Fruit fly (Drosophila melanogaster) whole organism, prepupa: ENCODE measurements around the gene caz.

ENCODE experiments used
- CG10669 ChIP-seq: fragments of 200-800 bp; sonication (Bioruptor generic); optimal IDR thresholded peaks from 3 replicates; lab custom pipeline; 2018; ENCODE audit warnings: missing biosample characterization, mild to moderate bottlenecking, missing genetic modification characterization, moderate library complexity
- CG16779 ChIP-seq: fragments of 200-800 bp; sonication (Bioruptor generic); optimal IDR thresholded peaks from 3 replicates; lab custom pipeline; 2017; ENCODE audit warnings: missing biosample characterization, mild to moderate bottlenecking, missing genetic modification characterization
- CG8119 ChIP-seq: fragments of 200-800 bp; sonication (Bioruptor generic); IDR thresholded peaks from 3 replicates; pipeline ENCODE4 v1.3.6; 2022; ENCODE audit warnings: missing biosample characterization, missing genetic modification characterization
- Ets21C ChIP-seq: fragments of 200-800 bp; sonication (Bioruptor generic); optimal IDR thresholded peaks from 3 replicates; lab custom pipeline; 2016; ENCODE audit warnings: missing biosample characterization, missing genetic modification characterization
- Gug ChIP-seq: fragments of 200-800 bp; sonication (Bioruptor generic); IDR thresholded peaks from 2 replicates; pipeline ENCODE4 v1.3.6; 2022; ENCODE audit warnings: missing biosample characterization, missing genetic modification characterization
- Hr39 ChIP-seq: fragments of 200-800 bp; sonication (Bioruptor generic); optimal IDR thresholded peaks from 2 replicates; lab custom pipeline; 2016; ENCODE audit warnings: missing biosample characterization, missing genetic modification characterization
- Hr4 ChIP-seq: fragments of 200-800 bp; sonication (Bioruptor generic); optimal IDR thresholded peaks from 3 replicates; lab custom pipeline; 2016; ENCODE audit warnings: missing biosample characterization, missing genetic modification characterization
- OdsH ChIP-seq: fragments of 200-800 bp; sonication (Bioruptor generic); optimal IDR thresholded peaks from 3 replicates; lab custom pipeline; 2016; ENCODE audit warnings: missing biosample characterization, missing genetic modification characterization
- fd59A ChIP-seq: fragments of 200-800 bp; sonication (Bioruptor generic); optimal IDR thresholded peaks from 2 replicates; lab custom pipeline; 2017; ENCODE audit warnings: missing biosample characterization, mild to moderate bottlenecking, missing genetic modification characterization, missing genetic modification reagents
- fd85E ChIP-seq: fragments of 200-800 bp; sonication (Bioruptor generic); optimal IDR thresholded peaks from 3 replicates; lab custom pipeline; 2016; ENCODE audit warnings: missing biosample characterization, missing genetic modification characterization
- net ChIP-seq: fragments of 200-800 bp; sonication (Bioruptor generic); optimal IDR thresholded peaks from 3 replicates; lab custom pipeline; 2016; ENCODE audit warnings: missing biosample characterization, missing genetic modification characterization
- pdm3 ChIP-seq: fragments of 200-800 bp; sonication (Bioruptor generic); optimal IDR thresholded peaks from 3 replicates; lab custom pipeline; 2016; ENCODE audit warnings: missing biosample characterization, missing genetic modification characterization
- spab ChIP-seq: fragments of 200-800 bp; sonication (Bioruptor generic); optimal IDR thresholded peaks from 2 replicates; lab custom pipeline; 2017; ENCODE audit warnings: missing biosample characterization, mild to moderate bottlenecking, missing genetic modification characterization, missing genetic modification reagents
- topi ChIP-seq: fragments of 200-800 bp; sonication (Bioruptor generic); optimal IDR thresholded peaks from 3 replicates; lab custom pipeline; 2016; ENCODE audit warnings: missing biosample characterization, missing genetic modification characterization

DNA sequence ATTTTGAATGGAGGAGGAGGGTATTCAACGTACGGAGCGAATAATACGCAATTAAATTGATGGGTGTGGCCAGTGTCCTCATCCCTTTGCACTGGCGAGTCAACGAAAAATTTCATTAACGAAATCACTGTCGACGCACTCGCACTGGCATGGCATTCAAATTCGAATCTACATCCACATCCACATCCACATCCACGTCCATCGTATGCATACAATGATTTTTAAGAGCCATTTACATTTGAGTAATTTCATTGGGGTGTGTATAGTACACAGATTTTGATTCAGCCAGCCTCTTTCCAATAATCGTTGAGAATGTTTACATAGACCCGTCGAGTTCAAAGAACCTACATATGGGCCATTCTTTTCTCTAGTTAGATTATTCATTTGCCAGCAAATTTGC, 44.6 kb upstream of the caz start:
- no peak for TF ChIP-seq Ets21C (GFP tag; lab: Kevin White, UChicago)
- no peak for TF ChIP-seq fd59A
- no peak for TF ChIP-seq Gug (GFP tag; lab: Robert Waterston, UW)
- TF ChIP-seq net: no peak
- no peak for TF ChIP-seq pdm3 (GFP tag; lab: Kevin White, UChicago)
- TF ChIP-seq Hr39 (GFP tag; lab: Kevin White, UChicago): no peak
- no peak for TF ChIP-seq CG10669 (GFP tag; lab: Kevin White, UChicago)
- no peak for TF ChIP-seq Hr4 (GFP tag; lab: Kevin White, UChicago)
- TF ChIP-seq OdsH: no peak
- no peak for TF ChIP-seq CG16779 (tag; lab: Kevin White, UChicago)
- no peak for TF ChIP-seq fd85E (GFP tag; lab: Kevin White, UChicago)
- TF ChIP-seq spab (GFP tag; lab: Kevin White, UChicago): no peak
- TF ChIP-seq CG8119: no peak
- no peak for TF ChIP-seq topi (GFP tag; lab: Kevin White, UChicago)
